Worm (Caenorhabditis elegans): Measurements from ENCODE around the gene F26F2.10.

F26F2.10 gene

DNA sequence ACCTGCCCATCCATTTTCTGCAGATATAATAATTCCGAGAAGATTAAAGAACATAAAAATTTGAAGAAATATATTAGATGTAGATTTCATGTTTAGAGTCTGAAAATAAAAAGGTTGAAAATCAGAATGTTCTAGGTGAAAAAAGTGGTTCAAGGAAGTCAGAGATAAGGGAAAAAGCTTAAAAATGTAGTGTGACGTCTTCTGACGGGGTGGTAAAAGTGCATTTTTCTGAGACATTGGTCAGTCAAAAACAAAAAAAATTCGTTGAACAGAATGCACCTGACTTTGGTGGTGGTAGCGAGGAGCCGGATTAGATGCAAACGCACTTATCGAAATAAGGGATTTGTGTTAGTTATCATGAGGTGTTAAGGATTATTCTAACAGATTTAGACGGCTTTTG is 12.0 kb upstream of the F26F2.10 start, which contains the start of gene F46B3.23:
Gene F46B3.23 (minus strand): TSS at position 101 of the 400 bp plus-strand sequence.
- peak; percentile 65 for TF ChIP-seq dsc-1 (tag; optimal IDR thresholded peaks at IDR 0.05)
- TF ChIP-seq irx-1 (tag; optimal IDR thresholded peaks at IDR 0.05) = no peak
- no peak for TF ChIP-seq nhr-12 (tag; optimal IDR thresholded peaks at IDR 0.05)
- no peak for TF ChIP-seq nhr-11 (tag; optimal IDR thresholded peaks at IDR 0.05)
- TF ChIP-seq egl-13 (tag; optimal IDR thresholded peaks at IDR 0.05) = no peak
- TF ChIP-seq efl-3 (GFP tag; optimal IDR thresholded peaks at IDR 0.05) = no peak

DNA sequence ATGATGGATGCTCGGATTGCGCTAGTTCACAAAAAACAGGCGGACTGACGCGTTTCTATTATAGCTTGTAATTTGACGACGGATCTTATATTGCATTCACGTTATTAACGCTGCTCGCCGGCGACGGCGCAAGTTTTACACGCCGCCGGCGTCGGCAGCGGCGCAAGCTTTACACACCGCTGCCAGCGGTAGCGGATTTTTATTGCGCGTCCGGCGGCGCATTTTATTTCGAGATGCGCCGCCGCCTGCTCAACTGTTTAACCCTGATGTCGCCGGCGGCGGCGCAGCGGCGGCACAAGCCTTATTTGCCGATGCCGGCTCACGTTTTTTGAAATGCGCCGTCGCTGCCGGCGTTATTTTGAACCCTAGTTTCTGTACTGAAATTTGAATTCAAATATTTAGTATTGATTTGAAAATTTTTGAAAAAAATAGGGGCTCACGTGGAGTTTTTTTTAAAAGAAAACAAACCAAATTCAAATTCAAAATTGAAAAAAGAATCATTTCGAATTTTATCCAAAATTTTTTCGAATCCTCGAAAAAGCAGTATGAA is 10.0 kb upstream of the F26F2.10 start, which contains the start of gene ttr-57:
Gene ttr-57 (plus strand): TSS at position 500 of the 550 bp plus-strand sequence.
- TF ChIP-seq zag-1 (tag; optimal IDR thresholded peaks at IDR 0.05) = no peak
- TF ChIP-seq mdl-1 (tag; optimal IDR thresholded peaks at IDR 0.05) = no peak
- no peak for TF ChIP-seq nhr-28 (tag; optimal IDR thresholded peaks at IDR 0.05)
- no peak for TF ChIP-seq dpl-1 (GFP tag; optimal IDR thresholded peaks at IDR 0.05)
- no peak for TF ChIP-seq irx-1 (tag; optimal IDR thresholded peaks at IDR 0.05)
- no peak for TF ChIP-seq jun-1 (tag; optimal IDR thresholded peaks at IDR 0.05)
- TF ChIP-seq lir-3 (tag; optimal IDR thresholded peaks at IDR 0.05; ENCODE audit: poor library complexity) = no peak
- no peak for TF ChIP-seq elt-3 (tag; optimal IDR thresholded peaks at IDR 0.05)
- TF ChIP-seq hlh-4 (tag; optimal IDR thresholded peaks at IDR 0.05) = no peak
- TF ChIP-seq mep-1 (tag; optimal IDR thresholded peaks at IDR 0.05) = no peak
- no peak for TF ChIP-seq sptf-1 (tag; optimal IDR thresholded peaks at IDR 0.05)

DNA sequence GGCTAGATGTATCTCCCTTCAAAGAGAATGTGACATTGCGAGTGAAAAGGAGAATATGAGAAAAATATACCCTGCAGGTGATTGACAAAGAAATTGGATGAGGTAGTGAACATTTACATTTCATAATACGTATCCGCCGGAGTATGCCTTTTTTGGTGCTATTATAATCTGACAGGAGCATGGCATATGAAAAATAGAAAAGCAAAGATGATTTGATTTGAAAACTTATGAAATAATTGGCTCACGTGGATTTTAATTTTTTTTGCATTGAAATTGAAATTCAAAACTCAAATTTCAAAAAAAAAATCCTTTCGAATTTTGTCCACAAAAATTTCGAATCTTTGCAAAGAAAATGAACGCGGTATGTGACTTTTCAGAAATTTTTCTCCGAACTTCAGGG is 8.4 kb upstream of the F26F2.10 start, which contains the start of gene ttr-11:
Gene ttr-11 (plus strand): TSS at position 301 of the 400 bp plus-strand sequence.
- TF ChIP-seq alr-1 (tag; optimal IDR thresholded peaks at IDR 0.05; ENCODE audit: borderline replicate concordance) = no peak
- no peak for TF ChIP-seq grh-1 (GFP tag; IDR thresholded peaks at IDR 0.05)
- TF ChIP-seq pqm-1 (tag; optimal IDR thresholded peaks at IDR 0.05) = no peak
- TF ChIP-seq lin-35 (GFP tag; optimal IDR thresholded peaks at IDR 0.05) = no peak
- no peak for TF ChIP-seq unc-98 (GFP tag; IDR thresholded peaks at IDR 0.05)
- no peak for TF ChIP-seq egl-27 (tag; optimal IDR thresholded peaks at IDR 0.05)
- no peak for TF ChIP-seq swsn-7 (tag; optimal IDR thresholded peaks at IDR 0.05)
- TF ChIP-seq mdl-1 (tag; optimal IDR thresholded peaks at IDR 0.05) = no peak
- no peak for TF ChIP-seq lin-39 (tag; optimal IDR thresholded peaks at IDR 0.05)
- TF ChIP-seq ceh-88 (GFP tag; IDR thresholded peaks at IDR 0.05) = no peak
- TF ChIP-seq nhr-12 (tag; optimal IDR thresholded peaks at IDR 0.05) = no peak
- no peak for TF ChIP-seq nhr-71 (tag; optimal IDR thresholded peaks at IDR 0.05)
- no peak for TF ChIP-seq mep-1 (tag; optimal IDR thresholded peaks at IDR 0.05)
- TF ChIP-seq fkh-8 (tag; optimal IDR thresholded peaks at IDR 0.05) = no peak
- TF ChIP-seq ets-5 (GFP tag; IDR thresholded peaks at IDR 0.05) = no peak

DNA sequence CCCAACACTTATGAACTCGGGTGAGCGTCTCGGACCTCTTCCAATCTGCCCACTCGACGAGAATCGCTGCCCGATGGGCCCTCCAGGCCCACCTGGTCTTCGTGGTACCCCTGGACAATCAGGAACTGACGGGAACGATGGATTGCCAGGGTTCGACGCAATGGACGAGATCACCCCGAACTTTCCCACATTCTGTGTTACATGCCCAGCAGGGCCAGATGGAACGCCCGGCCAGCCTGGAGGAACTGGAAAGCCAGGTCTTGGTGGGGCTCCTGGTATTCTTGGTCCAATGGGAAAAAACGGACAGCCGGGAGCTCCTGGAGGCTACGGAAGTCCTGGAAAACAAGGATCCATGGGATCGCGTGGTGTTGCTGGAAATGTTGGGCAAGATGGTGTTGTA is 6.1 kb upstream of the F26F2.10 start:
- TF ChIP-seq nhr-11 (tag; optimal IDR thresholded peaks at IDR 0.05) (no peak), aly-2 (tag; optimal IDR thresholded peaks at IDR 0.05) (no peak), elt-3 (tag; optimal IDR thresholded peaks at IDR 0.05) (no peak), lin-39 (tag; optimal IDR thresholded peaks at IDR 0.05) (no peak), nhr-76 (tag; optimal IDR thresholded peaks at IDR 0.05) (no peak), nhr-90 (tag; optimal IDR thresholded peaks at IDR 0.05; ENCODE audit: poor library complexity) (no peak), skn-1 (tag; optimal IDR thresholded peaks at IDR 0.05) (no peak), nhr-71 (tag; optimal IDR thresholded peaks at IDR 0.05) (no peak), ces-1 (GFP tag; optimal IDR thresholded peaks at IDR 0.05) (no peak), ama-1 (optimal IDR thresholded peaks at IDR 0.05) (no peak), sox-4 (tag; optimal IDR thresholded peaks at IDR 0.05) (no peak), C16A3.4 (tag; optimal IDR thresholded peaks at IDR 0.05) (no peak)
